Fruit fly (Drosophila melanogaster) S2 (cell line): ENCODE results near the gene CG5877.

ENCODE experiments used
- CG8478 ChIP-seq: fragments of >200 bp; optimal IDR thresholded peaks from 2 replicates; lab custom pipeline; 2018
- CTCF ChIP-seq, 2 experiments: fragments of >200 bp; optimal IDR thresholded peaks; 2 replicates each; lab custom pipeline; 2018

Gene CG5877

dm6 chrX:15333066-15333874 is 40.4 kb downstream of the CG5877 start, which contains the start of the genes CG9114 and HDAC6:
Gene CG9114, minus strand, starts transcription at chrX:15333154.
Gene HDAC6, plus strand, starts transcription at chrX:15333310.
- TF ChIP-seq CTCF (optimal IDR thresholded peaks at IDR 0.05; lab: Kevin White, UChicago) (no peak), CG8478 (lab: Kevin White, UChicago) (no peak)

DNA sequence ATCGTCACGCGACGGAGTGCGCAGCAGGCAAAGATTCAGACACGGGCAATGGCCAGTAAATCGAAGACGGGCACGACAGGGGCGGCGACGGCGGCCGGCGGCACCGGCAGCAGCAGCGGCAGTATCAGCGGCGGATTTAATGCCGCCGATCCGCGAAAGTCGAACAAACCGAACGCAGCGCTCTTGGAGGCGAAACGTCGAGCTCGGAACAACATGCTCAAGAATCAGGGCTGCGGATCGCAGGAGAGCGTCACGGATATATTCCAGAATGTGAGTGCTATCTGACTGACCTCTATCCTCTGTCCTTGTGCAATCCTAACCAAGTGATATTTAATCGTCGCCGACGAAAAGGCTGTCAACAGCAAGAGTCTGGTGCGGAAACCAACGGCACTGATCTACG is 42.2 kb downstream of the CG5877 start:
- TF ChIP-seq CTCF (optimal IDR thresholded peaks at IDR 0.05; lab: Kevin White, UChicago) = no peak
- no peak for TF ChIP-seq CG8478 (lab: Kevin White, UChicago)

- TF ChIP-seq CTCF (optimal IDR thresholded peaks at IDR 0.05; lab: Kevin White, UChicago) (no peak), CG8478 (lab: Kevin White, UChicago) (no peak)
Observed at dm6 chrX:15335845-15336453, 43.1 kb downstream of the CG5877 start.

DNA sequence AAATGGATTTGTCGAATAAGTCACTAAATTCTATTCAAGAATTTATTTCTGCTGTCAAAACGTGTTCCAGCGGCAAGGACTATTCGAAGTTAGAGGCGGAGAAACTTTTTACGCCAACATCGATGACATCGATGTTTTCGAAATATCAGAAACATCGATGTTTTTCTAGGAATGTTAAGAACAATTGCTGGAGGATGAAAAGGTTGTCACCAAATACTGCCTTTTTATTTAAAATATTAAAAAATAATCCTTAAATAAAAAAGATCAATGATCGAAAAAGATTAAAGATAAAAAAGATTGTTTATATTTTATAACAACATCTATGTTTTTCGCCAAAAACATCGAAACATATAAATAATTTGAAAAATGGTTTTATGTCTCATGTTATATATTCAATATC is 49.2 kb downstream of the CG5877 start, which contains the start of gene CG9123:
Gene CG9123, minus strand, starts transcription at position 101 of the 400 bp plus-strand sequence.
- TF ChIP-seq CTCF (optimal IDR thresholded peaks at IDR 0.05; lab: Kevin White, UChicago) (no peak), CG8478 (lab: Kevin White, UChicago) (no peak)

DNA sequence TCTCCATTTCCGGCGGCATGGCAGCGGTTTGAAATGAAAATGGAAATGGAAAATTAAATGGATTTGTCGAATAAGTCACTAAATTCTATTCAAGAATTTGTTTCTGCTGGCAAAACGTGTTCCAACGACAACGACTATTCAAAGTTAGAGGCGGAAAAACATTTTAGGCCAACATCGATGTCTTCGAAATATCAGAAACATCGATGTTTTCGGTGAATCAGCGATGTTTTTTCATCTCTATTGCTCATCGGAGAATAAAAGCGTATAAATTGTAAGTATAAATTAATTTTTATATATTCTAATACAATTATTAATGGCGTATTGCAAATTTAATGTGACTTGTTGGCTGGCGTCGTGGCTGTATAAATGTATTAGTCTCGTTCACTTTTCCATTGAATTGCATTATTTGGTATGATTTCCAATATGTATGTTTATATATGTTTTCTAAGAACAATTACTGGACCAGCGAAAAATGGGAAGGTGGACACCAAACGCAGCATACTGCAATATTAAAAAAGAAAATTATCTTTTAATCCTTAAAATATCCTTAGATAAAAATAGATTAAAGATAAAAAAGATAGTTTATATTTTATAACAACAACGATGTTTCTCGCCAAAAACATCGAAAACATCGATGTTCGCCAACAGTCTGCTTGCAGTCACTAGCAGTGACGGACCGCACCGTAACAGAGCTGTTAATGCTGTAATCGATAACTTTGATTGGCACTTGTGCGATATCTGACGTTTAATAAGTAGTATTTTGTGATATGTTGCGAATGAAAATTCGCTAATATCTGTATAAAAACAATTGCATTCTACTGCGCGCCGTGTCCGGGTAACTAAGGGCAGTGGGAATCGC is 51.9 kb downstream of the CG5877 start, which contains the start of the genes CG12608 and Prp5:
Gene CG12608, minus strand, starts transcription at position 153 of the 859 bp plus-strand sequence.
Gene Prp5, plus strand, starts transcription at position 697 of the 859 bp plus-strand sequence.
- TF ChIP-seq CTCF (optimal IDR thresholded peaks at IDR 0.05; lab: Kevin White, UChicago) (no peak), CG8478 (lab: Kevin White, UChicago) (no peak)
